Worm (Caenorhabditis elegans) whole organism, mixed stage, embryonic: ENCODE data around the gene fbxa-100.

ENCODE experiments used
- blmp-1 ChIP-seq: fragments of 150-350 bp; optimal IDR thresholded peaks from 2 replicates; lab custom pipeline; 2014; ENCODE audit warnings: missing biosample characterization, missing genetic modification characterization
- elt-1 ChIP-seq: sonication (generic microtip); optimal IDR thresholded peaks from 2 replicates; lab custom pipeline; 2017; ENCODE audit warnings: missing genetic modification characterization, mild to moderate bottlenecking, missing compliant biosample characterization, antibody characterized with exemption, moderate library complexity, borderline replicate concordance; ENCODE audit not compliant: insufficient read depth
- elt-3 ChIP-seq: fragments of 150-350 bp; optimal IDR thresholded peaks from 2 replicates; lab custom pipeline; 2014; ENCODE audit warnings: missing biosample characterization, missing genetic modification characterization
- mep-1 ChIP-seq: fragments of 150-350 bp; optimal IDR thresholded peaks from 2 replicates; lab custom pipeline; 2017; ENCODE audit warnings: missing biosample characterization, missing genetic modification reagents, missing genetic modification characterization, inconsistent platforms
- nhr-12 ChIP-seq: fragments of 150-350 bp; optimal IDR thresholded peaks from 2 replicates; lab custom pipeline; 2014; ENCODE audit warnings: missing biosample characterization, missing genetic modification characterization
- nhr-28 ChIP-seq: fragments of 150-350 bp; optimal IDR thresholded peaks from 2 replicates; lab custom pipeline; 2014; ENCODE audit warnings: missing biosample characterization, missing genetic modification characterization
- pha-4 ChIP-seq: fragments of 150-350 bp; optimal IDR thresholded peaks from 2 replicates; lab custom pipeline; 2018; ENCODE audit warnings: missing biosample characterization, missing genetic modification reagents, missing genetic modification characterization
- snpc-4 ChIP-seq: fragments of 150-350 bp; optimal IDR thresholded peaks from 2 replicates; lab custom pipeline; 2014; ENCODE audit warnings: missing biosample characterization, missing genetic modification characterization
- unc-62 ChIP-seq: fragments of 150-350 bp; optimal IDR thresholded peaks from 2 replicates; lab custom pipeline; 2014; ENCODE audit warnings: missing biosample characterization, missing genetic modification reagents, missing genetic modification characterization
- zip-8 ChIP-seq: fragments of 150-350 bp; optimal IDR thresholded peaks from 2 replicates; lab custom pipeline; 2014; ENCODE audit warnings: missing biosample characterization, missing genetic modification characterization

- TF ChIP-seq elt-3 (tag; lab: Kevin White, UChicago) (no peak), mep-1 (tag; lab: Kevin White, UChicago) (no peak), unc-62 (GFP tag; lab: Kevin White, UChicago) (no peak), nhr-12 (tag; lab: Kevin White, UChicago) (no peak), nhr-28 (tag; lab: Kevin White, UChicago) (no peak), zip-8 (no peak), snpc-4 (tag; lab: Kevin White, UChicago) (no peak), pha-4 (tag; lab: Kevin White, UChicago) (no peak), blmp-1 (tag; lab: Kevin White, UChicago) (no peak), elt-1 (no peak)
These were observed 28.8 kb upstream of the fbxa-100 start, which contains the start of gene F22B8.3 for ce11 chrV:16090685-16091084.
